Worm (Caenorhabditis elegans): ENCODE results near the gene T14G8.6.

T14G8.6 gene

ce11 chrX:12862509-12862908 is at the start of gene T14G8.6:
Gene T14G8.6 (minus strand): TSS chrX:12862846.
- TF ChIP-seq nhr-11 (tag; optimal IDR thresholded peaks at IDR 0.05) (no peak), lin-11 (tag; optimal IDR thresholded peaks at IDR 0.05) (no peak), nhr-25 (tag; optimal IDR thresholded peaks at IDR 0.05) (no peak), sma-9 (GFP tag; optimal IDR thresholded peaks at IDR 0.05) (no peak), sma-9 (tag; optimal IDR thresholded peaks at IDR 0.05) (no peak), R02D3.7 (tag; optimal IDR thresholded peaks at IDR 0.05) (no peak), ztf-4 (tag; optimal IDR thresholded peaks at IDR 0.05) (no peak), F13H6.1 (tag; optimal IDR thresholded peaks at IDR 0.05) (no peak), unc-62 (GFP tag; optimal IDR thresholded peaks at IDR 0.05) (no peak), ceh-82 (tag; optimal IDR thresholded peaks at IDR 0.05) (no peak), unc-55 (GFP tag; optimal IDR thresholded peaks at IDR 0.05) (no peak), nhr-10 (tag; optimal IDR thresholded peaks at IDR 0.05) (no peak), fos-1 (tag; optimal IDR thresholded peaks at IDR 0.05) (no peak)

- TF ChIP-seq nhr-21 (tag; optimal IDR thresholded peaks at IDR 0.05) (peak; percentile 9), ceh-16 (tag; optimal IDR thresholded peaks at IDR 0.05) (no peak)
Measured at ce11 chrX:12912435-12912834, 49.8 kb upstream of the T14G8.6 start.

- peak; percentile 50 for TF ChIP-seq sma-9 (GFP tag; optimal IDR thresholded peaks at IDR 0.05)
- no peak for TF ChIP-seq sma-9 (tag; optimal IDR thresholded peaks at IDR 0.05)
- TF ChIP-seq C34F6.9 (tag; optimal IDR thresholded peaks at IDR 0.05), result peak; percentile 48
- TF ChIP-seq nhr-129 (tag; optimal IDR thresholded peaks at IDR 0.05), result peak; percentile 48
- peak; percentile 5 for TF ChIP-seq gmeb-1 (tag; optimal IDR thresholded peaks at IDR 0.05)
- TF ChIP-seq aly-2 (tag; optimal IDR thresholded peaks at IDR 0.05), result no peak
- no peak for TF ChIP-seq ztf-11 (tag; optimal IDR thresholded peaks at IDR 0.05)
- TF ChIP-seq fos-1 (tag; optimal IDR thresholded peaks at IDR 0.05), result peak; percentile 7
- TF ChIP-seq nhr-25 (tag; optimal IDR thresholded peaks at IDR 0.05), result no peak
- no peak for TF ChIP-seq ztf-1 (GFP tag; conservative IDR thresholded peaks at IDR 0.05)
- TF ChIP-seq crh-2 (tag; optimal IDR thresholded peaks at IDR 0.05), result peak; percentile 51
- TF ChIP-seq lsy-2 (tag; optimal IDR thresholded peaks at IDR 0.05), result peak in 1 of 2 experiments; percentile 30
- no peak for TF ChIP-seq skn-1 (tag; optimal IDR thresholded peaks at IDR 0.05)
- TF ChIP-seq sem-4 (tag; optimal IDR thresholded peaks at IDR 0.05), result no peak
- TF ChIP-seq dmd-4 (tag; optimal IDR thresholded peaks at IDR 0.05), result no peak
- TF ChIP-seq nhr-23 (tag; optimal IDR thresholded peaks at IDR 0.05), result no peak
Measured at ce11 chrX:12911235-12911634, 48.6 kb upstream of the T14G8.6 start.

- TF ChIP-seq lin-39 (tag; optimal IDR thresholded peaks at IDR 0.05) (no peak), ztf-11 (tag; optimal IDR thresholded peaks at IDR 0.05) (no peak), skn-1 (tag; optimal IDR thresholded peaks at IDR 0.05) (no peak), nhr-12 (tag; optimal IDR thresholded peaks at IDR 0.05) (no peak), lsy-2 (tag; optimal IDR thresholded peaks at IDR 0.05) (no peak), nhr-237 (tag; optimal IDR thresholded peaks at IDR 0.05) (no peak), sem-4 (tag; optimal IDR thresholded peaks at IDR 0.05) (no peak), peb-1 (tag; optimal IDR thresholded peaks at IDR 0.05) (no peak), mab-5 (tag; optimal IDR thresholded peaks at IDR 0.05) (no peak), nhr-23 (tag; optimal IDR thresholded peaks at IDR 0.05) (no peak), F13H6.1 (tag; optimal IDR thresholded peaks at IDR 0.05) (no peak), nhr-77 (tag; optimal IDR thresholded peaks at IDR 0.05) (no peak), nhr-11 (tag; optimal IDR thresholded peaks at IDR 0.05) (no peak), ceh-16 (tag; optimal IDR thresholded peaks at IDR 0.05) (no peak), gmeb-1 (tag; optimal IDR thresholded peaks at IDR 0.05) (no peak)
Measured at ce11 chrX:12909910-12910309, 47.3 kb upstream of the T14G8.6 start.

ce11 chrX:12908715-12909114 is 46.1 kb upstream of the T14G8.6 start:
- no peak for TF ChIP-seq nhr-21 (tag; optimal IDR thresholded peaks at IDR 0.05)
- TF ChIP-seq lin-39 (tag; optimal IDR thresholded peaks at IDR 0.05), result no peak
- no peak for TF ChIP-seq unc-62 (GFP tag; optimal IDR thresholded peaks at IDR 0.05)
- no peak for TF ChIP-seq elt-1 (tag; optimal IDR thresholded peaks at IDR 0.05)

ce11 chrX:12907502-12907901 is 44.9 kb upstream of the T14G8.6 start, which contains the start of gene pqn-18:
Gene pqn-18 (plus strand): TSS chrX:12907832.
- TF ChIP-seq lin-39 (tag; optimal IDR thresholded peaks at IDR 0.05) (no peak), blmp-1 (tag; optimal IDR thresholded peaks at IDR 0.05; ENCODE audit: insufficient read depth) (peak; percentile 36), R02D3.7 (tag; optimal IDR thresholded peaks at IDR 0.05) (no peak), mab-5 (tag; optimal IDR thresholded peaks at IDR 0.05) (no peak), nhr-25 (tag; optimal IDR thresholded peaks at IDR 0.05) (no peak), crh-2 (tag; optimal IDR thresholded peaks at IDR 0.05) (peak; percentile 22), lin-11 (tag; optimal IDR thresholded peaks at IDR 0.05) (no peak)

Data from whole organism, L2 larva.